Worm (Caenorhabditis elegans): ENCODE measurements around the gene T19H12.3.

DNA sequence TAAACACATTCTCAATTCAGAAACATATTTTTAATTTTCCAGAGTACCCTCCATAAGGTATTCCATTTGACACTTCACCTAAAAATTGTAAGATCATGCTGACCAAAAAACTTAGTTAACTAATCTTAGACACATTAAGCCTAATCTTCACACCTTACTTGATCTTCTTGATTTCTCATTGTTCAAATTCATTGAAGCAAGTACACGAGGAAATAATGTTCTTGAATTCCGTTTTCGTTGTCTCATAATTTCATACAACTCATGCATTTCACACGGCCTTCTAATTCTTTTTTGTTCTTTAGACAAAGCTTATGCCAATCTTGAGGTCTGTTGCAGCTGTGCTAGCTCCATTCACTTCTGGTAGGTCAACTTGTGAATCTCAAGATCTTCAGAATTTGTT, 13.5 kb upstream of the T19H12.3 start, which contains the start of gene srd-33:
- TF ChIP-seq ztf-29 (GFP tag; IDR thresholded peaks at IDR 0.05), result no peak
- no peak for TF ChIP-seq flt-1 (GFP tag; IDR thresholded peaks at IDR 0.05)
- no peak for TF ChIP-seq ztf-23 (GFP tag; IDR thresholded peaks at IDR 0.05)
- TF ChIP-seq tab-1 (GFP tag; IDR thresholded peaks at IDR 0.05), result no peak
- no peak for TF ChIP-seq med-1 (GFP tag; optimal IDR thresholded peaks at IDR 0.05; ENCODE audit: insufficient read depth)
- no peak for TF ChIP-seq T22C8.4 (GFP tag; IDR thresholded peaks at IDR 0.05)
- TF ChIP-seq klf-2 (GFP tag; conservative IDR thresholded peaks at IDR 0.05), result no peak
- TF ChIP-seq ref-1 (GFP tag; conservative IDR thresholded peaks at IDR 0.05), result no peak
- no peak for TF ChIP-seq cog-1 (tag; optimal IDR thresholded peaks at IDR 0.05)

Measured in whole organism, midembryonic.